Worm (Caenorhabditis elegans) whole organism, midembryonic: ENCODE results near the gene lin-22.

Experiments
- T22C8.4 ChIP-seq: fragments of 200-800 bp; sonication (Bioruptor generic); IDR thresholded peaks from 2 replicates; pipeline ENCODE4 v1.3.6; 2022; ENCODE audit warnings: missing genetic modification characterization, missing compliant biosample characterization
- klf-2 ChIP-seq: fragments of 200-800 bp; sonication (Bioruptor generic); conservative IDR thresholded peaks from 2 replicates; pipeline ENCODE4 v1.3.6; 2022; ENCODE audit warnings: missing genetic modification reagents, missing genetic modification characterization, missing compliant biosample characterization
- tab-1 ChIP-seq: fragments of 200-800 bp; sonication (Bioruptor generic); IDR thresholded peaks from 2 replicates; pipeline ENCODE4 v1.3.6; 2022; ENCODE audit warnings: missing genetic modification characterization, missing compliant biosample characterization
- ztf-29 ChIP-seq: fragments of 200-800 bp; sonication (Bioruptor generic); IDR thresholded peaks from 2 replicates; pipeline ENCODE4 v1.3.6; 2022; ENCODE audit warnings: missing genetic modification reagents, missing genetic modification characterization, missing compliant biosample characterization

- no peak for TF ChIP-seq tab-1 (GFP tag; lab: Robert Waterston, UW)
- no peak for TF ChIP-seq ztf-29
- no peak for TF ChIP-seq klf-2 (GFP tag; lab: Robert Waterston, UW)
- no peak for TF ChIP-seq T22C8.4
Observed at ce11 chrIV:3029882-3030281, 10.3 kb downstream of the lin-22 start.
